Fruit fly (Drosophila melanogaster): ENCODE results near the gene CG9452.

DNA sequence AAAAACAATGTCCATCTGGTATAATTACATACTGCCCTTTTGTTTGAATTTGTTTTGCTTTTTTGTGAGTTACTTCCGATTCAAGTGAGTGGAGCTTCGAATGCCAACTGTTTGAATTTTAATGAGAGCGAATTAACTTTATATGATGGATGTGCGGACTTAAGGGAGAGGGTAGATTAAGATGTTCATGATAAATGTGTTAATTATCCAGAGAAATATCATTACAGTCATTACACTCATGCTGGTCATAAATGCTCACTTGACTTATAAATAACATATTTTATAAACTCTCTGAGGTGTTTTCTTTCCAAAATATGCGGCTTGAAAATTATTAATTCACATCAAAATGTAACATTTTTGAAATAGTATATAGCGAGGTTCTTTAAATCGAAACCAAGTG, 6.0 kb downstream of the CG9452 start, which contains the start of gene CG9449:
- TF ChIP-seq HLH106 (tag; optimal IDR thresholded peaks at IDR 0.05) (no peak), CG32264 (GFP tag; optimal IDR thresholded peaks at IDR 0.05) (no peak), dl (GFP tag; optimal IDR thresholded peaks at IDR 0.05; ENCODE audit: insufficient read depth in 1 of 2, partially characterized antibody in 2 of 2) (no peak), psq (GFP tag; optimal IDR thresholded peaks at IDR 0.05) (no peak), usp (GFP tag; optimal IDR thresholded peaks at IDR 0.05) (no peak), Jra (GFP tag; optimal IDR thresholded peaks at IDR 0.05) (no peak)

Measured in whole organism, wandering third instar larva.